Worm (Caenorhabditis elegans) whole organism, late embryonic: ENCODE data around the gene rpn-2.

Experiments
- C08G9.2 ChIP-seq: sonication (generic microtip); optimal IDR thresholded peaks from 2 replicates; lab custom pipeline; 2016; ENCODE audit warnings: mild to moderate bottlenecking, missing genetic modification characterization, moderate library complexity, missing compliant biosample characterization
- C38D4.7 ChIP-seq: fragments of 200-800 bp; sonication (Bioruptor generic); optimal IDR thresholded peaks from 2 replicates; lab custom pipeline; 2018; ENCODE audit warnings: mild to moderate bottlenecking, missing genetic modification characterization, moderate library complexity, missing compliant biosample characterization
- K02D7.2 ChIP-seq: sonication (generic microtip); optimal IDR thresholded peaks from 2 replicates; lab custom pipeline; 2017; ENCODE audit warnings: mild to moderate bottlenecking, missing genetic modification characterization, missing compliant biosample characterization
- ahr-1 ChIP-seq: sonication (generic microtip); optimal IDR thresholded peaks from 2 replicates; lab custom pipeline; 2016; ENCODE audit warnings: missing genetic modification characterization, missing compliant biosample characterization
- ceh-18 ChIP-seq: sonication (generic microtip); optimal IDR thresholded peaks from 2 replicates; lab custom pipeline; 2016; ENCODE audit warnings: missing genetic modification characterization, missing compliant biosample characterization
- ceh-22 ChIP-seq: sonication (generic microtip); optimal IDR thresholded peaks from 2 replicates; lab custom pipeline; 2017; ENCODE audit warnings: missing biosample characterization, missing genetic modification characterization
- ceh-24 ChIP-seq: sonication (generic microtip); optimal IDR thresholded peaks from 2 replicates; lab custom pipeline; 2016; ENCODE audit warnings: mild to moderate bottlenecking, missing genetic modification characterization, missing compliant biosample characterization
- ceh-31 ChIP-seq: sonication (generic microtip); optimal IDR thresholded peaks from 2 replicates; lab custom pipeline; 2016; ENCODE audit warnings: missing genetic modification characterization, missing compliant biosample characterization
- ceh-34 ChIP-seq: sonication (generic microtip); optimal IDR thresholded peaks from 2 replicates; lab custom pipeline; 2016; ENCODE audit warnings: mild to moderate bottlenecking, missing genetic modification characterization, missing compliant biosample characterization
- ceh-48 ChIP-seq: sonication (generic microtip); optimal IDR thresholded peaks from 2 replicates; lab custom pipeline; 2016; ENCODE audit warnings: missing genetic modification characterization, inconsistent platforms, missing compliant biosample characterization
- ceh-6 ChIP-seq: fragments of 200-800 bp; sonication (Bioruptor generic); optimal IDR thresholded peaks from 2 replicates; lab custom pipeline; 2018; ENCODE audit warnings: mild to moderate bottlenecking, missing genetic modification characterization, missing compliant biosample characterization
- che-1 ChIP-seq: sonication (generic microtip); optimal IDR thresholded peaks from 2 replicates; lab custom pipeline; 2016; ENCODE audit warnings: mild to moderate bottlenecking, missing genetic modification characterization, missing compliant biosample characterization
- dmd-4 ChIP-seq: sonication (generic microtip); optimal IDR thresholded peaks from 2 replicates; lab custom pipeline; 2016; ENCODE audit warnings: borderline replicate concordance, missing genetic modification characterization, missing compliant biosample characterization
- dve-1 ChIP-seq: sonication (generic microtip); optimal IDR thresholded peaks from 2 replicates; lab custom pipeline; 2017; ENCODE audit warnings: antibody characterized with exemption, mild to moderate bottlenecking, missing genetic modification characterization, missing compliant biosample characterization
- eyg-1 ChIP-seq: sonication (generic microtip); optimal IDR thresholded peaks from 2 replicates; lab custom pipeline; 2016; ENCODE audit warnings: missing genotype, missing genetic modification characterization, missing compliant biosample characterization
- fkh-10 ChIP-seq: fragments of 150-350 bp; optimal IDR thresholded peaks from 2 replicates; lab custom pipeline; 2014; ENCODE audit warnings: missing biosample characterization, missing genetic modification reagents, missing genetic modification characterization
- hlh-30 ChIP-seq: sonication (generic microtip); optimal IDR thresholded peaks from 2 replicates; lab custom pipeline; 2017; ENCODE audit warnings: antibody characterized with exemption, missing genetic modification characterization, missing compliant biosample characterization; ENCODE audit not compliant: insufficient read depth
- hlh-6 ChIP-seq: sonication (generic microtip); optimal IDR thresholded peaks from 2 replicates; lab custom pipeline; 2016; ENCODE audit warnings: missing genotype, missing genetic modification characterization, missing compliant biosample characterization
- hlh-8 ChIP-seq: sonication (generic microtip); optimal IDR thresholded peaks from 2 replicates; lab custom pipeline; 2016; ENCODE audit warnings: missing genotype, missing genetic modification characterization, missing compliant biosample characterization
- lim-6 ChIP-seq: sonication (generic microtip); optimal IDR thresholded peaks from 2 replicates; lab custom pipeline; 2016; ENCODE audit warnings: missing genetic modification characterization, missing compliant biosample characterization
- lin-11 ChIP-seq: fragments of 200-800 bp; sonication (Bioruptor generic); optimal IDR thresholded peaks from 2 replicates; lab custom pipeline; 2018; ENCODE audit warnings: mild to moderate bottlenecking, missing genetic modification characterization, missing compliant biosample characterization
- nfya-1 ChIP-seq: sonication (generic microtip); optimal IDR thresholded peaks from 2 replicates; lab custom pipeline; 2017; ENCODE audit warnings: missing genetic modification characterization, mild to moderate bottlenecking, missing compliant biosample characterization, antibody characterized with exemption, moderate library complexity
- odd-2 ChIP-seq: sonication (generic microtip); optimal IDR thresholded peaks from 2 replicates; lab custom pipeline; 2017; ENCODE audit warnings: antibody characterized with exemption, mild to moderate bottlenecking, missing genetic modification characterization, missing compliant biosample characterization
- pag-3 ChIP-seq: sonication (generic microtip); optimal IDR thresholded peaks from 2 replicates; lab custom pipeline; 2016; ENCODE audit warnings: missing compliant biosample characterization, missing genetic modification characterization, borderline replicate concordance
- pax-1 ChIP-seq: fragments of 150-350 bp; optimal IDR thresholded peaks from 2 replicates; lab custom pipeline; 2014; ENCODE audit warnings: missing biosample characterization, missing genetic modification characterization
- pha-4 ChIP-seq: fragments of 150-350 bp; optimal IDR thresholded peaks from 2 replicates; lab custom pipeline; 2018; ENCODE audit warnings: missing biosample characterization, missing genetic modification reagents, missing genetic modification characterization
- ref-2 ChIP-seq: sonication (generic microtip); optimal IDR thresholded peaks from 2 replicates; lab custom pipeline; 2016; ENCODE audit warnings: missing genetic modification characterization, missing compliant biosample characterization
- sdc-2 ChIP-seq: sonication (generic microtip); optimal IDR thresholded peaks from 2 replicates; lab custom pipeline; 2016; ENCODE audit warnings: missing genotype, missing genetic modification characterization, missing compliant biosample characterization
- sox-4 ChIP-seq: sonication (generic microtip); optimal IDR thresholded peaks from 2 replicates; lab custom pipeline; 2017; ENCODE audit warnings: mild to moderate bottlenecking, missing genetic modification characterization, inconsistent platforms, missing compliant biosample characterization
- tbx-2 ChIP-seq: sonication (generic microtip); optimal IDR thresholded peaks from 2 replicates; lab custom pipeline; 2016; ENCODE audit warnings: missing genetic modification characterization, missing compliant biosample characterization
- tbx-7 ChIP-seq: sonication (generic microtip); optimal IDR thresholded peaks from 2 replicates; lab custom pipeline; 2016; ENCODE audit warnings: missing genotype, missing genetic modification characterization, missing compliant biosample characterization
- unc-3 ChIP-seq, 2 experiments: fragments of 200-800 bp in 1 of 2; sonication (Bioruptor generic) in 1 of 2; sonication (generic microtip) in 1 of 2; conservative IDR thresholded peaks in 1 of 2; optimal IDR thresholded peaks in 1 of 2; 2 replicates each; pipeline versions ENCODE4 v1.3.6 to Lab custom; 2016 to 2022; ENCODE audit warnings: missing compliant biosample characterization in 2 of 2, missing genetic modification characterization in 2 of 2, missing genetic modification reagents in 1 of 2
- zip-5 ChIP-seq: sonication (generic microtip); optimal IDR thresholded peaks from 2 replicates; lab custom pipeline; 2016; ENCODE audit warnings: missing genetic modification characterization, missing compliant biosample characterization

rpn-2 gene

DNA sequence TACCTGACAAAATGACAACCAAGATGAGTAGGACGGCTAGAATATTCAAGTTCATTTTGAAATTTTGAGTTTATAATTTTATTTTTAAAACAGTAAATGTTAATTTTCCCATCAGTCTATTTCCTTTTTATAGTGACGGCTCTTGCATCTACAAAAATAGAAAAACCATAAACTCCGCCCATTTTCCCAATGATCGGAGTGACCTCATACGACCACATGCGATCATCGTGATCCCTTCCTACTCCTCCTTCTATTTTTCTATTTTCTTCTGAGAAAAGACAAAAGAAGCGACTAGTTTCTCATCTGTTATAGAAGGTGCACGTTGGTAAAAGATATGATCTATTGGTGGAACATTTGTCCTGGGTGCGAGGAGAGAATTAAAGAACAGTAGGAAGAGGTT is 16.5 kb downstream of the rpn-2 start, which contains the start of gene C23G10.11:
Gene C23G10.11, minus strand, starts transcription at position 101 of the 400 bp plus-strand sequence.
- TF ChIP-seq pag-3 (tag; lab: Kevin White, UChicago) (no peak), tbx-7 (no peak), C08G9.2 (no peak), ref-2 (tag; lab: Kevin White, UChicago) (no peak), fkh-10 (GFP tag; lab: Kevin White, UChicago) (no peak), ceh-31 (tag; lab: Kevin White, UChicago) (no peak), nfya-1 (tag; lab: Kevin White, UChicago) (no peak), odd-2 (tag; lab: Kevin White, UChicago) (no peak), ceh-22 (tag; lab: Kevin White, UChicago) (no peak), ceh-34 (no peak)

DNA sequence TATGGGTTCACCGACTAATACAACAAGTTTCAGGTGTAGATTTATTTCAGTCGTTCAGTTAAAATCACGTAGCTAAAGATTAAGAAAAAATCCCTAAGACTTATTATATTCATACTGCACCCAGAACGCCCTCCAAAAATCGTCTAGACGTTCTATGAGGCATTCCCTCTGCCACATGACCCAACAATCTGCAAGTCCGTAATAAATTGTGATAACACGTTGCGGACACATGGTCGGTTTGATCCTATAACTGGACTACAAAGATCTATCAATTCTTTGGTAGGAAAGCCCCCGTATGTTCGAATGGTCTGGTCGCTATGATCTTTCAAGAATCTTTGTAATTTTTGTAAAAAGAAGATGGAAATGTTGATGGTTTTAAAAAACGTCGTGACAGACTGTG is 17.0 kb downstream of the rpn-2 start:
- TF ChIP-seq pha-4 (tag; lab: Kevin White, UChicago) (no peak), dmd-4 (no peak), C38D4.7 (GFP tag; lab: Kevin White, UChicago) (no peak)

DNA sequence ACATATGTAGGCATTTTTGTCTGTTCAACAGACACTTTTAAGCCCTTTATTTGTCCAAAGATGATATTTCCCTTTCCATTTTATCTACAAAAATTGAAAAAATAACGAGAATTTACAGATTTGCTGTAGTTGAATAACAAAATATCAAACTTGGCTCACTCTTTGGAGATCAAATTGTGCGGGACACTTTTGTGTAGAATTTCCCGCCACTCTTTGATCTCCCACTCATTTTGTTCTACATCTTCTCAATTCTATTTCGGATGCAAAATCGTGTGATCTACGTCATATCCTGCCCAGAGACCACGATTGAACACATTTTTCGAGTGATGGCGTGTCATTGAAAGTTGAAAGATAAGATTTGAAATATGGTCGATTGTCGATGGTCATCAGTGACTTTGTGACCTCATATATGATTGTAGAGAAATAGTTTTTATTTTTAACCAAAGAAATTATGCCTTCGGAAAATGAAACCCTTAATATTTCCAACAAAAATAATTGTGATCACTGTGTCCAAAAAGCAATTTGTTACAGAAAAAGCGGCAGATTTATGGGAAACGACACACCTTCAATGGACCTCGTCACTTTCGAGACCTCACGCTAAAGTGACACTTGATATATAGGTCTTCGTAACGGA is 18.0 kb downstream of the rpn-2 start, which contains the start of gene hot-4:
Gene hot-4, plus strand, starts transcription at position 584 of the 634 bp plus-strand sequence.
- TF ChIP-seq unc-3 (GFP tag; conservative IDR thresholded peaks at IDR 0.05; lab: Robert Waterston, UW) = no peak
- TF ChIP-seq unc-3 (tag; optimal IDR thresholded peaks at IDR 0.05; lab: Kevin White, UChicago) = no peak
- TF ChIP-seq sox-4 = no peak
- no peak for TF ChIP-seq lin-11 (tag; lab: Kevin White, UChicago)
- TF ChIP-seq ceh-6 = no peak
- TF ChIP-seq pax-1 = no peak
- TF ChIP-seq ref-2 (tag; lab: Kevin White, UChicago) = no peak
- TF ChIP-seq odd-2 (tag; lab: Kevin White, UChicago) = no peak
- TF ChIP-seq, all 69 proteins: peak for 0

DNA sequence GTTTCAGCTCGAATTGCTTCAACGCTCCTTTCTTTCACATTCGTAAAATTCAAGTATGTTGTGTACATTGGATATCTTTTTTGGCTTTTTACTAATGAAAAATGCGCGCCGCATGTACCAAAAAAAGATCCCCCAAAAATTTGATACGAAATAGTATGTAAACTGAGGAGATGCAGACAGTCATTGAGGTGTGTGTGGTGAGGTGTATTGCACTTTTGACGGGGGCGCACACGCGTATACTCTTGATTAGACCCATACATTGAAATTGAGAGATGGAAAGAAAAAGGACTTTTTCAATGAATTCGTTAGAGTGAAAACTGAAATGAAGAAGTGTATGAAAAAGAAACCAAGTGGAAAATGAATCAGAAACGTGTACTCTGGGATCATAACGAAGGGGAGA is 22.4 kb downstream of the rpn-2 start:
- no peak for TF ChIP-seq unc-3 (GFP tag; conservative IDR thresholded peaks at IDR 0.05; lab: Robert Waterston, UW)
- no peak for TF ChIP-seq unc-3 (tag; optimal IDR thresholded peaks at IDR 0.05; lab: Kevin White, UChicago)
- TF ChIP-seq ceh-18 = no peak
- no peak for TF ChIP-seq ahr-1 (tag; lab: Kevin White, UChicago)
- no peak for TF ChIP-seq tbx-2 (tag; lab: Kevin White, UChicago)
- no peak for TF ChIP-seq dmd-4
- no peak for TF ChIP-seq hlh-6 (tag; lab: Kevin White, UChicago)
- TF ChIP-seq che-1 (tag; lab: Kevin White, UChicago) = no peak
- no peak for TF ChIP-seq zip-5 (tag; lab: Kevin White, UChicago)
- TF ChIP-seq C08G9.2 = no peak

DNA sequence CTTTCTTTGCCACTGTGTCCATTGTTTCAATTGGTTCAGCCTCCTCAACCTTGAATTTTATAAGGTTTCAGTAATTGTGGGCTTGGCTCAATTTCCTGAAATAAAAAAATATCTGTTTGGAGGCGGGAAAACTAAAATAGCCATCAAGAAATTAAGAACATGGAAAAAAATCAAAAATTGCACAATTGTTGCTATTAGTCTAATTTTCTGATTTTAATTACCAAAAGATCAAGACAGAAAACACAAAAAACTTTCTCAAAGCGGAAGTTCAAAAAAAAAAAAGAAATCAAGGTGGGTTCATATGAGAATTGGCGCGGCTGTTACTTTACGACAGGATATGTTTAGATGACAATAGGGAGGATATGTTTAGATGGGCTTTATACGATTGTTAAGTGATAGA is 31.9 kb downstream of the rpn-2 start, which contains the start of gene esyt-2:
Gene esyt-2, minus strand, starts transcription at position 101 of the 400 bp plus-strand sequence.
- TF ChIP-seq lim-6 (tag; lab: Kevin White, UChicago) (no peak), dve-1 (tag; lab: Kevin White, UChicago) (no peak), ceh-24 (tag; lab: Kevin White, UChicago) (no peak), K02D7.2 (tag; lab: Kevin White, UChicago) (no peak), sdc-2 (no peak), hlh-30 (no peak), ceh-18 (no peak), C08G9.2 (no peak), zip-5 (tag; lab: Kevin White, UChicago) (no peak), eyg-1 (no peak), ceh-48 (tag; lab: Kevin White, UChicago) (no peak), pax-1 (no peak), ref-2 (tag; lab: Kevin White, UChicago) (no peak), hlh-6 (tag; lab: Kevin White, UChicago) (no peak), hlh-8 (tag; lab: Kevin White, UChicago) (no peak)
